Worm (Caenorhabditis elegans) whole organism, L4 larva: ENCODE measurements around the gene H19J13.2.

Source experiments
- arid-1 ChIP-seq: fragments of 200-800 bp; sonication (Bioruptor generic); conservative IDR thresholded peaks from 2 replicates; pipeline ENCODE4 v1.3.6; 2022; ENCODE audit warnings: missing genetic modification reagents, missing genetic modification characterization, missing compliant biosample characterization
- jun-1 ChIP-seq: fragments of 150-350 bp; optimal IDR thresholded peaks from 2 replicates; lab custom pipeline; 2014; ENCODE audit warnings: missing biosample characterization, missing genetic modification reagents, missing genetic modification characterization
- lin-13 ChIP-seq: fragments of 150-350 bp; optimal IDR thresholded peaks from 2 replicates; lab custom pipeline; 2014; ENCODE audit warnings: missing biosample characterization, missing genetic modification reagents, missing genetic modification characterization
- lin-29 ChIP-seq: fragments of 200-800 bp; sonication (Bioruptor generic); IDR thresholded peaks from 2 replicates; pipeline ENCODE4 v1.3.6; 2022; ENCODE audit warnings: missing genetic modification reagents, missing genetic modification characterization, missing compliant biosample characterization
- mdl-1 ChIP-seq, 2 experiments: fragments of 150-350 bp in 1 of 2; sonication (generic microtip) in 1 of 2; optimal IDR thresholded peaks; 2 replicates each; lab custom pipeline; 2014 to 2017; ENCODE audit warnings: missing biosample characterization in 2 of 2, missing genetic modification characterization in 2 of 2
- vab-7 ChIP-seq: fragments of 200-800 bp; sonication (Bioruptor generic); IDR thresholded peaks from 2 replicates; pipeline ENCODE4 v1.3.6; 2022; ENCODE audit warnings: missing genetic modification reagents, missing genetic modification characterization, missing compliant biosample characterization
- zag-1 ChIP-seq: fragments of 150-350 bp; optimal IDR thresholded peaks from 2 replicates; lab custom pipeline; 2014; ENCODE audit warnings: missing biosample characterization, missing genetic modification characterization

DNA sequence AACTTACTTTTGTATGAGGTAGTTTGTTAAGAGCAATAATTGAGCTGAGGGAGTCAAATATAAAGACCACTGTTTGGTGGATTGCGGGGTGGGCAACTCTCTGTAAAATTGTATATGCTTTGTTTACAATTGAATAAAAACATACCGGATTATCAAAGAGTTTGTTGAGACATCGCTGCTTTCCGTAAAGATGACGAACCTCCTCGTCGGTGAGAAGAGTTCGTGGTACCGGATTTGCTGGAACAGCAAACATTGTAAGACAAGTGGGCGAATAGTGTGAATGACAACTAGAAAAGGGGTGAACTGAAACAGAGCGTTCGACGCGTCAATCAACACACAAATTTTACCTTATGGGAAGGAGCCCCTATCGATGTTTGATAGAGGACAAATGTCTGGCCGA lies 22.6 kb upstream of the H19J13.2 start, which contains the start of gene W06D11.2:
- TF ChIP-seq mdl-1 (tag; optimal IDR thresholded peaks at IDR 0.05; lab: Kevin White, UChicago) (no peak), zag-1 (tag; lab: Kevin White, UChicago) (no peak), jun-1 (no peak), arid-1 (GFP tag; lab: Robert Waterston, UW) (no peak), vab-7 (no peak), lin-29 (GFP tag; lab: Robert Waterston, UW) (no peak), lin-13 (GFP tag; lab: Kevin White, UChicago) (no peak)
